Worm (Caenorhabditis elegans) whole organism, early embryonic: Measurements from ENCODE around the gene Y38F1A.2.

Experiments used
- B0310.2 ChIP-seq: sonication (generic microtip); optimal IDR thresholded peaks from 2 replicates; lab custom pipeline; 2016; ENCODE audit warnings: mild to moderate bottlenecking, missing genetic modification characterization, missing compliant biosample characterization
- F13C5.2 ChIP-seq: sonication (generic microtip); optimal IDR thresholded peaks from 2 replicates; lab custom pipeline; 2017; ENCODE audit warnings: mild to moderate bottlenecking, missing genetic modification characterization, inconsistent platforms, missing compliant biosample characterization
- aly-1 ChIP-seq: sonication (generic microtip); optimal IDR thresholded peaks from 2 replicates; lab custom pipeline; 2016; ENCODE audit warnings: missing genetic modification characterization, missing compliant biosample characterization
- ama-1 ChIP-seq: fragments of 150-350 bp; optimal IDR thresholded peaks from 2 replicates; lab custom pipeline; 2014
- ceh-36 ChIP-seq: sonication (generic microtip); optimal IDR thresholded peaks from 2 replicates; lab custom pipeline; 2016; ENCODE audit warnings: missing genetic modification characterization, inconsistent platforms, missing compliant biosample characterization
- ets-7 ChIP-seq: sonication (generic microtip); optimal IDR thresholded peaks from 2 replicates; lab custom pipeline; 2016; ENCODE audit warnings: missing genotype, missing genetic modification characterization, missing compliant biosample characterization
- flt-1 ChIP-seq: fragments of 200-800 bp; sonication (Bioruptor generic); IDR thresholded peaks from 2 replicates; pipeline ENCODE4 v1.3.6; 2022; ENCODE audit warnings: missing genetic modification characterization, missing compliant biosample characterization
- hmg-4 ChIP-seq: fragments of 200-800 bp; sonication (Bioruptor generic); optimal IDR thresholded peaks from 2 replicates; lab custom pipeline; 2018; ENCODE audit warnings: mild to moderate bottlenecking, missing genetic modification characterization, missing compliant biosample characterization
- hnd-1 ChIP-seq: sonication (generic microtip); optimal IDR thresholded peaks from 2 replicates; lab custom pipeline; 2016; ENCODE audit warnings: missing genetic modification characterization, missing compliant biosample characterization
- scrt-1 ChIP-seq: fragments of 200-800 bp; sonication (Bioruptor generic); IDR thresholded peaks from 2 replicates; pipeline ENCODE4 v1.3.6; 2022; ENCODE audit warnings: missing genetic modification characterization, missing compliant biosample characterization
- tbx-11 ChIP-seq: fragments of 200-800 bp; sonication (Bioruptor generic); IDR thresholded peaks from 2 replicates; pipeline ENCODE4 v1.3.6; 2022; ENCODE audit warnings: missing genetic modification characterization, missing compliant biosample characterization
- tra-4 ChIP-seq: sonication (generic microtip); optimal IDR thresholded peaks from 2 replicates; lab custom pipeline; 2017; ENCODE audit warnings: missing genetic modification characterization, missing compliant biosample characterization

DNA sequence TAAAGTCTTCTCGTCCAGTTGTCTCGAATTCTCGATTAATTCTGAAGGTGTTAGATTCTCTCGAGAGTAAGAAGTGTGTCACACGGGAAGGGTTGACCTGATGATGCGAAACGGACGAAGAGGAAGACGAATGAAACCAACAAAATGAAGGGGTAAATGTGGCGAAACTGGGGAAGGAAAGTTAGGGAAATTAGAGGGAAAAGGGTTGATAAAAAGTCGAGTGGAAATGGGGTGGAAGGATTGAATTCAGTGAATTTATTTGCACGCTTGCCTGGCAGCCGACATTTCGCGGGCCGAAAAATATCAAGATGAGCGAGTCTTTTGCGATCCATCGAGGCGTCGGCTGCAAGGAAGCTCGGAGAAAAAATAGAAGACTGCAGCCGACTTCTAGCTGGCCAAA lies 6.6 kb upstream of the Y38F1A.2 start, which contains the start of gene F58G1.7:
- TF ChIP-seq tbx-11 (GFP tag; lab: Robert Waterston, UW) = no peak
- no peak for TF ChIP-seq ceh-36 (tag; lab: Kevin White, UChicago)
- no peak for TF ChIP-seq scrt-1
- TF ChIP-seq hnd-1 (tag; lab: Kevin White, UChicago) = no peak
- TF ChIP-seq ama-1 (lab: Kevin White, UChicago) = no peak
- TF ChIP-seq aly-1 = no peak
- no peak for TF ChIP-seq tra-4 (tag; lab: Kevin White, UChicago)
- TF ChIP-seq ets-7 (tag; lab: Kevin White, UChicago) = no peak
- no peak for TF ChIP-seq flt-1 (GFP tag; lab: Robert Waterston, UW)
- no peak for TF ChIP-seq hmg-4 (GFP tag; lab: Kevin White, UChicago)
- no peak for TF ChIP-seq B0310.2
- TF ChIP-seq F13C5.2 (tag; lab: Kevin White, UChicago) = no peak
